Fruit fly (Drosophila melanogaster) whole organism, wandering third instar larva: ENCODE data around the gene Shal.

Experiments used
- Hr83 ChIP-seq: fragments of 200-300 bp; sonication (Bioruptor generic); optimal IDR thresholded peaks from 2 replicates; lab custom pipeline; 2016; ENCODE audit warnings: missing biosample characterization, mild to moderate bottlenecking, missing genetic modification characterization, moderate library complexity; ENCODE audit not compliant: poor library complexity, severe bottlenecking
- Jra ChIP-seq: sonication (Bioruptor generic); optimal IDR thresholded peaks from 2 replicates; lab custom pipeline; 2016; ENCODE audit warnings: missing biosample characterization, missing genetic modification characterization
- Sp1 ChIP-seq: fragments of 200-800 bp; sonication (Bioruptor generic); optimal IDR thresholded peaks from 3 replicates; lab custom pipeline; 2019; ENCODE audit warnings: missing biosample characterization, mild to moderate bottlenecking, missing genetic modification characterization, moderate library complexity
- usp ChIP-seq: fragments of >200 bp; optimal IDR thresholded peaks from 2 replicates; lab custom pipeline; 2017; ENCODE audit warnings: missing biosample characterization, missing genetic modification characterization
- woc ChIP-seq: sonication (Bioruptor generic); optimal IDR thresholded peaks from 2 replicates; lab custom pipeline; 2016; ENCODE audit warnings: missing biosample characterization, mild to moderate bottlenecking, missing genetic modification characterization

- TF ChIP-seq Sp1 (GFP tag; lab: Kevin White, UChicago) (no peak), usp (GFP tag; lab: Kevin White, UChicago) (no peak), Hr83 (GFP tag; lab: Kevin White, UChicago) (peak; percentile 9), woc (GFP tag; lab: Kevin White, UChicago) (no peak), Jra (GFP tag; lab: Kevin White, UChicago) (no peak)
Observed at dm6 chr3L:19552136-19552773, 32.1 kb downstream of the Shal start, which contains the start of the genes Ltn1 and CG9300.
